Fruit fly (Drosophila melanogaster): ENCODE data around the gene mub.
A peak's percentile ranks its signal among the peaks of the same experiment; 100 is the strongest.

Gene mub

dm6 chr3L:21841079-21841478 lies 3.5 kb upstream of the mub start, which contains the start of gene P5CDh1 (continued):
- TF ChIP-seq mirr (GFP tag; optimal IDR thresholded peaks at IDR 0.05) (peak; percentile 3), CG17612 (GFP tag; IDR thresholded peaks at IDR 0.05) (no peak), CG3163 (GFP tag; optimal IDR thresholded peaks at IDR 0.05) (peak; percentile 30), lab (GFP tag; optimal IDR thresholded peaks at IDR 0.05) (peak; percentile 62), Rx (GFP tag; IDR thresholded peaks at IDR 0.05) (no peak), Gug (GFP tag; IDR thresholded peaks at IDR 0.05) (peak; percentile 28; the same call in 1 of the 4 replicates), lov (optimal IDR thresholded peaks at IDR 0.05) (no peak), lov (GFP tag; IDR thresholded peaks at IDR 0.05) (no peak), CG12155 (GFP tag; optimal IDR thresholded peaks at IDR 0.05) (peak; percentile 63), CG12071 (GFP tag; optimal IDR thresholded peaks at IDR 0.05) (peak; percentile 59), Sry-δ (GFP tag; optimal IDR thresholded peaks at IDR 0.05) (peak; percentile 81), ash1 (GFP tag; optimal IDR thresholded peaks at IDR 0.05) (no peak), tx (GFP tag; optimal IDR thresholded peaks at IDR 0.05) (peak; percentile 31), CG7786 (GFP tag; optimal IDR thresholded peaks at IDR 0.05) (peak; percentile 3), amos (GFP tag; IDR thresholded peaks at IDR 0.05; ENCODE audit: partially characterized antibody) (peak; percentile 91), phol (tag; optimal IDR thresholded peaks at IDR 0.05) (peak; percentile 23), CG14860 (GFP tag; IDR thresholded peaks at IDR 0.05; ENCODE audit: partially characterized antibody) (peak; percentile 81), Sin3A (optimal IDR thresholded peaks at IDR 0.05) (peak; percentile 43), tna (GFP tag; IDR thresholded peaks at IDR 0.05; ENCODE audit: partially characterized antibody) (peak; percentile 85), CG1792 (GFP tag; optimal IDR thresholded peaks at IDR 0.05) (peak; percentile 14), crol (GFP tag; IDR thresholded peaks at IDR 0.05) (no peak), cg (GFP tag; optimal IDR thresholded peaks at IDR 0.05) (peak; percentile 41), CG11247 (GFP tag; IDR thresholded peaks at IDR 0.05) (peak; percentile 58; the same call in 1 of the 2 replicates), Hsf (GFP tag; optimal IDR thresholded peaks at IDR 0.05) (peak; percentile 25), CG4730 (GFP tag; IDR thresholded peaks at IDR 0.05) (no peak), CG2129 (GFP tag; IDR thresholded peaks at IDR 0.05; ENCODE audit: partially characterized antibody) (peak; percentile 58), CG11093 (GFP tag; IDR thresholded peaks at IDR 0.05) (no peak), CG14014 (GFP tag; IDR thresholded peaks at IDR 0.05) (peak; percentile 49; the same call in 1 of the 2 replicates), hbn (GFP tag; IDR thresholded peaks at IDR 0.05; ENCODE audit: partially characterized antibody) (peak; percentile 88), CG17802 (tag; optimal IDR thresholded peaks at IDR 0.05) (no peak), E2f1 (GFP tag; IDR thresholded peaks at IDR 0.05) (peak; percentile 48; the same call in 1 of the 2 replicates), Doc3 (GFP tag; IDR thresholded peaks at IDR 0.05; ENCODE audit: partially characterized antibody) (peak; percentile 77), CG12299 (tag; optimal IDR thresholded peaks at IDR 0.05) (peak; percentile 52), bsh (GFP tag; optimal IDR thresholded peaks at IDR 0.05) (peak in 1 of 2 experiments; percentile 11), Myb (GFP tag; optimal IDR thresholded peaks at IDR 0.05) (peak; percentile 92), da (GFP tag; optimal IDR thresholded peaks at IDR 0.05) (no peak), cad (GFP tag; optimal IDR thresholded peaks at IDR 0.05) (no peak), tin (GFP tag; optimal IDR thresholded peaks at IDR 0.05) (peak; percentile 42), Xbp1 (GFP tag; optimal IDR thresholded peaks at IDR 0.05) (peak; percentile 23), tup (GFP tag; optimal IDR thresholded peaks at IDR 0.05) (no peak), CG16813 (GFP tag; IDR thresholded peaks at IDR 0.05; ENCODE audit: partially characterized antibody) (peak; percentile 81), sd (tag; optimal IDR thresholded peaks at IDR 0.05) (peak; percentile 99), ci (GFP tag; IDR thresholded peaks at IDR 0.05) (peak; percentile 77), CG8290 (GFP tag; optimal IDR thresholded peaks at IDR 0.05) (no peak), CG8290 (tag; optimal IDR thresholded peaks at IDR 0.05) (peak in 1 of 2 experiments; percentile 83), CG7963 (GFP tag; IDR thresholded peaks at IDR 0.05; ENCODE audit: partially characterized antibody) (peak; percentile 82), Fer2 (tag; optimal IDR thresholded peaks at IDR 0.05) (no peak), HmgD (GFP tag; optimal IDR thresholded peaks at IDR 0.05) (peak; percentile 10), nerfin-1 (tag; optimal IDR thresholded peaks at IDR 0.05) (peak; percentile 72), Nf-YB (GFP tag; optimal IDR thresholded peaks at IDR 0.05) (peak; percentile 34), CG33557 (GFP tag; optimal IDR thresholded peaks at IDR 0.05) (no peak)

All from whole organism, embryonic.